Fruit fly (Drosophila melanogaster) whole organism, pupa: ENCODE measurements around the gene Lcp65Ac.

Experiments
- CG12605 ChIP-seq: fragments of 200-800 bp; sonication (Bioruptor generic); IDR thresholded peaks from 2 replicates; pipeline ENCODE4 v1.3.6; 2022; ENCODE audit warnings: missing biosample characterization, missing genetic modification characterization
- CG17806 ChIP-seq: fragments of 200-800 bp; sonication (Bioruptor generic); optimal IDR thresholded peaks from 2 replicates; lab custom pipeline; 2018; ENCODE audit warnings: missing biosample characterization, mild to moderate bottlenecking, missing genetic modification characterization, moderate library complexity
- CG4496 ChIP-seq: fragments of 200-800 bp; sonication (Bioruptor generic); IDR thresholded peaks from 3 replicates; pipeline ENCODE4 v1.3.6; 2022; ENCODE audit warnings: missing biosample characterization, missing genetic modification characterization
- CG8159 ChIP-seq: fragments of 200-800 bp; sonication (Bioruptor generic); optimal IDR thresholded peaks from 3 replicates; lab custom pipeline; 2018; ENCODE audit warnings: missing biosample characterization, mild to moderate bottlenecking, missing genetic modification characterization, moderate library complexity
- CG9948 ChIP-seq: fragments of 200-800 bp; sonication (Bioruptor generic); optimal IDR thresholded peaks from 2 replicates; lab custom pipeline; 2018; ENCODE audit warnings: missing biosample characterization, mild to moderate bottlenecking, missing genetic modification characterization, moderate library complexity
- Pif1A ChIP-seq: fragments of 200-800 bp; sonication (Bioruptor generic); optimal IDR thresholded peaks from 3 replicates; lab custom pipeline; 2016; ENCODE audit warnings: missing biosample characterization, missing genetic modification characterization
- Pif1B ChIP-seq: fragments of 200-800 bp; sonication (Bioruptor generic); optimal IDR thresholded peaks from 3 replicates; lab custom pipeline; 2016; ENCODE audit warnings: missing biosample characterization, missing genetic modification characterization

- TF ChIP-seq CG9948 (tag; lab: Kevin White, UChicago) (no peak), CG17806 (peak; percentile 35), CG8159 (tag; lab: Kevin White, UChicago) (peak; percentile 42), Pif1A (peak; percentile 81), CG4496 (GFP tag; lab: Robert Waterston, UW) (peak; percentile 77), CG12605 (GFP tag; lab: Robert Waterston, UW) (peak; percentile 91), Pif1B (peak; percentile 71)
Observed at dm6 chr3L:6154951-6155394, 10.4 kb downstream of the Lcp65Ac start.
